Fruit fly (Drosophila melanogaster) whole organism, larva: ENCODE results near the gene CG7567.

ENCODE experiments used
- noc ChIP-seq: fragments of 200-800 bp; sonication (Bioruptor generic); optimal IDR thresholded peaks from 3 replicates; lab custom pipeline; 2019; ENCODE audit warnings: missing biosample characterization, mild to moderate bottlenecking, missing genetic modification characterization, moderate library complexity

The CG7567 gene

DNA sequence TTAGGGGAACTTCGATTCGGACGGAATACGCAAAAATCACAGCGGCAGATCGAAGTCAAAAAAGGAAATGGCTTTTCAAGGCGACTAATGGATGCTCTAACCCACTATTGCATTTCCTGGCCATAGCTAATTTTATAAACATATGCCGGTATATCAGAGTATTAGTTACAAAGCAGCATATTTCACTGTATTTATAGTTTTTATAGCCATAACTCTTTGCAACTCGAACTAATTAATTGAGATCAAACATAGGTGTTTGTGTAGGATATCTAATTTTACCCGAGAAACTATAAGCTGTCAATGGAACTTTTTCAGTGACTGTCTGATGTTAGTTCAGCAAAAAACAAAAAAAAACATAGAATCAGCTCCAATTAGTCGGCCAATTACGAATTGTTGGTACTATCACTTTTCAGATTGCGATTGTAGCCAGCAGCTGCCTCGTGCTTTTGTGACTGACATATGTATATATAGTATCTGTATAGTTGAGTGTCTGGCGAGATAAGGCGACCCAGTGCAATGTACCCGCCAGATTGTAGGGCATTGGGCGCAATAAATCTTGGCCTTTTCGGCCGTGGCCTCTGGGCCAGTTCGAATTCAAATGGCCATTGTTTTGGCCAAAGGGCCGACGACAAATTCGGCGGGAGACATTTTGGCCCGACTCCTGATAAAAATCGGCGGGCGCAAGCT is 2.7 kb downstream of the CG7567 start:
- no peak for TF ChIP-seq noc (tag; lab: Kevin White, UChicago)

DNA sequence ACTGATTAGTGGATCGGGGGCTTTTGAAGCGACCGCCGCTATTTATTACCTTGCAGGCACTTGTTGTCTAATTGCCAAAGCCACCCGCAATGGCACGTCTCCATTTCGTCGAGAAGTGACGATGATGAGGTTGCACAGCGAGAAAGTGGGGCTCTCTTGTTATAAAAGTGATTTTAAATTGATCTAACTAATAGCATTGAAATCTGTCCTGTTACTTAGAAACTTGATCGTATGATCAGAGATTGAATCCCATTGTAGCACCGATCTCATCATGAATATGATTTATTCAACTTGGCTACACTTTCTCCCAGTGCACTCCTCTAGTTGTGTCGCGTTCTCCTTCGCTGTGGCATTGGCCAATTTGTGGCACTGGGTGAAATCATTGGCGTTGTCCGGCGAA is 3.6 kb downstream of the CG7567 start:
- no peak for TF ChIP-seq noc (tag; lab: Kevin White, UChicago)

DNA sequence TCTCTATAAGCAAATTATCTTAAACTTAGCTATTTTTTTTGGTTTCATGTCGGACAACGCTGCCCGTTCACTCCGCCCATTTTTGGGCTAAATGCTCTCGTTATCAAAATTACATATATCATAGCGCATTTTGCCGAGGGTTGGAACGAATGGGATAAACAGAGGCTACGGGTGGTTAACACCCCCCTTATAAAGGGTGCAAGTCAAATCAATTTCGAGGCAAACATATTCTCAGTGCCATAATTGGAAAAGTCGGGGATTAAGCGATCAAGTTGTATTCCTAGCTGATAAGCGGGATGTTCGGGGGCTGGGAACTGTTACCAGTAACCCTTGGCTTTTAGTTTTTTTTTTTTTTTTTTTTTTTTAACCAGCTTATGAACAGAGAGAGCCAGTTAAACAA is 4.6 kb downstream of the CG7567 start:
- TF ChIP-seq noc (tag; lab: Kevin White, UChicago) = no peak

DNA sequence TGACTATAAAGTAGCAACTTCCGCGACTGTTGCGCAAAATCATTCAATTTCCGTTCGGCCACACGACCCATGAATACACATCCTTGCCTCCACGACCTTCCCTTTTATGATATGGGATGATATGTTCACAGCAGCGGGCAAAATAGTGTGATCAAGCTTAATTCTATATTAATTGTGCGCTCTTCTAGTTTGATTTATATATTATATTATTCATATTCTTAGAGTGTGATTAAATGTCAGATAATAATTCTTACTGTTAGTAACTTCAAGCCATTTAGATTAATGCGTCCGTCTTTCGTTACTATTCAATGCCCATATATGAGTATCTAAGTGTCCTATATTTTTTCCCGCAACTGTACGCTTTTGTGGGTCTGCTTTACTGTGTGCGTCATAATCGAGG is 6.5 kb downstream of the CG7567 start:
- TF ChIP-seq noc (tag; lab: Kevin White, UChicago) = no peak

DNA sequence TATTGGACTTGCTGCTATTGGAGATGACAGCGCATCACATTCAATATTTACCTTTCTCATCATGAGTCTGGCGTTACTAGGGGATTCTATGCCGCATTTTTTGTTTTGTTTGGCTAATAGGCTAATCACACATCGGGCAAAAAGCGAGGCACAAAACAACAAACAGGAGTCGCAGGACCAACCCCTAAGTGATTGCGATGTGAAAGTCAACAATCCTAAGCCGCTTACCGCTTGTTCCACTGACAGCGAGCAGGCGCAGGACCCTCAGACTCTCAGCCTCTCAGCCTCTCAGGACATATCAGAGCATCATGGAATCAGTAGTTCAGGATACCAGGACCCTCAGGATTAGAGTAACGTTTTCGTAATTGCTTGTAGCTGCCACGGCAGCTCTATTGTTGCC is 11.9 kb downstream of the CG7567 start:
- no peak for TF ChIP-seq noc (tag; lab: Kevin White, UChicago)

DNA sequence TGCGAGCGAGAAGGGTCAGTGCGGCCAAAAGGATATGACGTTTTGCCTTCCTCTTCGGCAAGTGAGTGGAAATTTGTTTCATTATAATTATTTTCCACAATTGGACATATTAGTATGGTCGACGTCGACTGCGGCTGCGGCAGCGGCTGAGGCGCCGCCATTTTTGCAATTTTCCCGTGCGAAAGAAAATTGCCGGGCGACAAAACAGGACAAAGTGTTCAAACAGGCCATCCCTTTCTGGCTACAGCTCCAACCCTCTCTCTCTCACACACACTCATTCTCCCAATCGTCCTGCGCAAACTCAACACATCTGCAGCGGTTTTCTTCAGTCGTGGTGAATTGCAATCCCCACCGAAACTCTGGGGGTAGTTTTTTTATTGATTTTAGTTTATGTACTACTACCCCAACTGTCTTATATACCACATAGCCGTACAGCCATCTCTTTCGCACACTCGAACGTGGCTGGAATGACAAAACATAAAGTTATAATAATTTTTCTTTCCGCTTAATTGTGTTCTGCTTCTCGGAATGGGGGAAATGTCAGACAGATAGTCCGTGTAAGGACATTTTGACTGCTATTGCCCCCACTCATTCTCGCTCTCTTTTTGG is 15.8 kb downstream of the CG7567 start:
- no peak for TF ChIP-seq noc (tag; lab: Kevin White, UChicago)

DNA sequence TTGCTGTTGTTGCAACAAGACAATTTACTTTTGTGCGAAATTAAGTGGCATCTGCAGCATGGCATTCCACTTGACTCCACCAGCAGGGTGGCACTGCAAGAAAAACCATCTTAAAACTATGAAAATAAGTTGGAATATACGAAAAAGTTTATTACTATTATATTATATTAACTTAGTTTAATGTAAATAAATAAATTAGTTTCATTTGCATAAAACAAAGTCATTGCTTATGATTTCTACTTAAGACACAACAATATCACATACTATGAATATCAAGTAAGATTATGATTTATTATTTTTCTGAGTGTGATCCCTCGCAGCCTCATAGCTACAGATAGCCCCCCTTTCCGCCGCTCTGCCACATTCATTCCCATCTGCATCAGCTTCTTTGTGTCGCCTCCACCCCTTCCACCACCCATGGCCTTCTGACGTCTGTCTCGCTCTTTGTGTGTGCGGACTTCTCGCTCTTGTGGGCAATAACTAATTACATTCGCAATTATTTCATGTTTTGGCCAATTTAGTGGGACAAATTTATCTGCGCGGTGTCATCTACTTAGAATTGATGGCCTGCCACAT is 17.6 kb downstream of the CG7567 start:
- TF ChIP-seq noc (tag; lab: Kevin White, UChicago) = no peak

DNA sequence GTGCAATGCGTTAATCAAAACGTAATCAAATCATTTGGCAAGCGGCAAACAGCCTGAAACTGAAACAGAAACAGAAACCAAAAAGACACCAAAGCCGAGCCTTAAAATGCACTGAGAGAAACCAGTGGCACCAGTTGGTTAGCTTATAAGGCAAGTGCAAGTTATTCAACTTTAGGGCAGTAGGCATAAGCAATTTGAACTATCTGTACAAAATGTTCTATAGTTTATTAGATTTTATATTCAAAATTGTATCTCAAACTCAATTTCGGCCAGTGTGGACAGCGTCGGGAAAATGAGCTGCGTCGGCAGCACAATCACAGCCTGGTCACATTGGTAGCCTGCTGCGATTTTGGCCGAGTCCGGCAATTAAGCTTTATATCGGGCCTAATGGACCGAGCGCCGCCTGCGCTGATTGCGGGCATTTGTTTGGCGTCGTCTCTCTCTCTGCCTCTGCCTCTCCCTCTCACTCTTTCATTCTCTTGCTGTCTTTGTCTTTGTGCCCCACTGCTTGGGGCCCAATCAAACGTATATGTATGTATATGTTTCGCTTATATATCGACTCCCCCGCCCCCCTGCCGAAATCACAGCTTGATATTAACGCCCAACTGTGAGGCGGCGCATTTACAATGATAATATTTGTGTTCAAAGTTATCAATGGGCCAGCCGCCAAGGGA is 20.8 kb downstream of the CG7567 start:
- no peak for TF ChIP-seq noc (tag; lab: Kevin White, UChicago)

DNA sequence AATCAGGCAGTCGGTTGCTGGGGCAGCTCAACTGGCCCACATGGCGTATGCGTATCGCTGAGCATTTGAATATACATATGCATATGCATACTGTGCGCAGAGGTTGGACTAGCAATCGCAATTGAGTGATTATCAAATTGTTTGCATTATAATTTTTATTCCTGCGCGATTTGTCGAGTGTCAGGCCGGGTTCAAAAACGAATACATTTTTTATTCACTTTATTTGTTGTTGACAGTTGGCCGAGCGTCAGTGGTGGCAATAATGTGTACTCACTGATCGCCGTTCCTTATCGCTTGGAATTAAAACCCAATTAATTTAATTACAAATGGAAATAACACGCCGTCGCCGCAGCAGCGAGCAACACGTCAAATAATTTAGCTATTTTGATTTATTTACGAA is 22.2 kb downstream of the CG7567 start:
- peak; percentile 83 for TF ChIP-seq noc (tag; lab: Kevin White, UChicago)

DNA sequence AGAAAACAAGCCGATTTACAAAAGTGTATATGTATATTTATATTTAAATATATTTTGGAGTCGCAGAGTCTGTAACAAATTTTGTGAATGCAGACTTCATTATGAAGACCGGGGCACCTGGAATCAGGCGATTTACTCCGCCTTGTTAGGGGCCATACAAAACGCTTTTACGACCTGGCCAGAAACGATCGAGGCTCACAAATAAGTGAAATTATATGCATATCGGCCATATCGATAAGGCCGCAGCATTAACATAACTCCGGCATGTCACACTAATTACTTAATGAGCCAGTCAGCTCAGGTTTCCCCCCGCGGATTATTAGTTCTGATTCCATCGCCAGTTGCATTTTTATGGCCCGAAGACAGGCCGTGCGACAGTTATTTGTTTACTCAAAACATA is 25.3 kb downstream of the CG7567 start:
- no peak for TF ChIP-seq noc (tag; lab: Kevin White, UChicago)

DNA sequence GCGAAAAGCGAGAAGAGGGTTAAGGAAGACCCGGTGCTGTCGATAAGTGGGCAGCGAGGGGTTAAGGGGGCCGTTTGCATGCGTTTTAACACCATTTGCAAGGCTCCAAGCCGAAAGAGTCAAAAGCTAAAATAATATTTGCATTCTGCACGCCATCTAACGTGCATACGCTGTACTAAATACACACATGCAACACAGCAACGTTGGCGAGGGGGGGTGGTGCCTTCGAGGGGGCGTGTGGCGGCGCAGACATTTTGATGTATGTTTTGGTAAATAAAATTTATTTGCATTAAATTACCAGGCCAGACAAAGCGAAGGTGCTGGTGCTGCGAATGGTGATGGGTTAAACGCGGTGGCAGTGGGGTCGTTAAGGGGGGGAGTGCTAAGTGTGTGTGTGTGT is 27.5 kb downstream of the CG7567 start:
- TF ChIP-seq noc (tag; lab: Kevin White, UChicago) = no peak

DNA sequence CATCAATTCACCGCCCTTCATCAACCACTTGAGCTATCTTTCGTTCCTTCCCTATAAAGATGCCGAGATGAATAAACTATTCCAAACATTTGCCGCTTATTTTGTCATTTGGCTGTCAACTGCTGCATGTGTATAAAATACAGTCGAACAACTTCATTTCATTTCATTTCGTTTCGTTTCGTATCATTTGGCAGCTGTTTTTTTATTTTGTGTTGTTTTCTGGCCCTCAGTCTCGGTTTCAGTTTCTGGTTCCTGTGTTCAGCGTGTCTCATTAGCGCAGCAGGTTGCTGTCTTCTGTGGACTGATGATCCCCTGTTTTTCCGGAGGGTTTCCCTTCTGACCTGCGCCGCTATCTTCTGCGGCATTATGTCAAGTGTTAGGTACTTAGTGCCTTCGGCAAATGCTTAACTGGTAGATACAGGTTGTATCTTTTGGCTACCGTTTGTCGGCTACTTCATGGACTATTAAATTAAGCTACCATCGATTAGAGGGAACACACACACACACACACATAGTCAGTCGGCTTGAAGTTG is 28.4 kb downstream of the CG7567 start:
- no peak for TF ChIP-seq noc (tag; lab: Kevin White, UChicago)

DNA sequence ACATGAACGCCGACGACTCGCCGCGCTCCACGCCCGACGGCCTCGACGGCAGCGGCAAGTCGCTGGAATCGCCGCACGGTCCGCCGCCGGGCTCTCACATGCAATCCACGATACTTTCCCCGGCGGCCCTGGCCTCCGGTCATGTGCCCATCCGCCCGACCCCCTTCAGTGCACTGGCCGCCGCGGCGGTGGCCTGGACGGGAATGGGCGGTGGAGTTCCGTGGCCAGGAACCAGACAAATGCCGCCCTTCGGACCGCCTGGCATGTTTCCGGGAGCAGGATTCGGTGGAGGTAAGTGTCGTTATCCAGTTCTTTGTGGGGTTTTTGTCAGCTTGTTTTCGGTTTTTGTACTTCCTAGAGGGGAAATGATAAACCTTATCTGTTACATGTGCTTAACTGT is 30.3 kb downstream of the CG7567 start:
- no peak for TF ChIP-seq noc (tag; lab: Kevin White, UChicago)

DNA sequence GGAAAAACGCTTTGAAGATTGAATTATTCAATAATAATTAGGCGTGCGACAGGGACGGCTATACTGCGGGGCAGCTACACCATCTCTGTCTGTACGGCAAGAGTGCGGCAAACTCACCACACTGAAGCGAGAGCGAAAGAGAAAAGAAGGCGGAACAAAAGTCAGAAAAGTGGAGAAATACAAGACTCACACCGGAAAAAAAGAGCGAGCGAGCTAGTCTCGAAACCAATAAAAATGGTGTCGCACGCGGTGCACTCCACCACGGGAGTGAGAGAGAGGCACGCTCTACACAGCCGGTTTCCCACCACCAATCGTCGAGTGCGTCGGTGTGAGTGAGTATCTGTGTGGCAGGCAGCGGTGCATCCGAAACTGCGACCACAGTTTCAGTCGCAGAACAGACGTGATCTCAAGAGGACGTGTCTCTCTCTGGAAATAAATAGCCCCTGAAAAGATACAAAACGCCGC is 31.9 kb downstream of the CG7567 start, which contains the start of gene Dr:
TSS of gene Dr (plus strand) at position 384 of the 465 bp plus-strand sequence.
- no peak for TF ChIP-seq noc (tag; lab: Kevin White, UChicago)

DNA sequence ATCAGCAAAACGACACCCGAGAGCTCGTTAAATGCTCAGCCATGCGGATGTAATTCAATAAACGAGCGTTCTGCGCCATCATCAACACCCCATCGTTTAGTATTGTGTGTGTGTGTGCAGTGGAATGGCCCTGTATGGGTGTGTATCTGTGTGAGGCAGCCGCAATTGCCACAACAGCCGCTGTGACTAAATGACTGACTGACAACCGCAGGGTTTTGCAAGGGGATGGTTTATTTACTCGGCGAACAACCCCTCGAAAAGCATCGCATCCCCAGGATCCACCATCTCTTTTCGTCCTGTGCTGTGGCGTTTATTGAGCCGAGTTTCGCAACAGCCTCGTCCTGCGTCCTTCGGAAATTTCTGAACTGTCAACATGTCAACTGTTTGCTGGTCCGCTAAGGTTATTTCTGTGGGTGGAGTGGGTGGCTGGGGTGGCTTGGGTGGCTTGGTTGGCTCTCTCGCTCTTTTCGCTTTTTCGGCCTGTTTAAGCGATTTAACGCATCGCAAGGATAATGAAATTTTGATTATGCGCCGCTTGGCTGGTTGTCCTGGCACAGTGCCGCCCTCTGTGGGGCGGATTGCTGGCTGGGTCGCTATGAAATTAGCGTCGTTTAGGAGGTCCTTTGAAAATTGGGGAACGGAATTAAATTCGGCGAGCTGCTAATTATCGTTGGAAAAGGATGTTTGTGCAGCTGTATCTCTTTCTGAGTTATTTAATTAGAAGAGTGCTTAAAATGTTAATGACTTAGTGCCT is 34.9 kb downstream of the CG7567 start:
- TF ChIP-seq noc (tag; lab: Kevin White, UChicago) = no peak
